Fruit fly (Drosophila melanogaster) whole organism, embryonic: Measurements from ENCODE around the gene trr.

ENCODE experiments used
- Aef1 ChIP-seq: fragments of 200-800 bp; sonication (Bioruptor generic); IDR thresholded peaks from 3 replicates; pipeline ENCODE4 v1.3.6; 2022; ENCODE audit warnings: missing biosample characterization, missing genetic modification characterization
- Atf6 ChIP-seq: fragments of 200-800 bp; sonication (Bioruptor generic); IDR thresholded peaks from 2 replicates; pipeline ENCODE4 v1.3.6; 2022; ENCODE audit warnings: missing biosample characterization, missing genetic modification characterization
- B-H1 ChIP-seq: fragments of 200-800 bp; sonication (Bioruptor generic); IDR thresholded peaks from 3 replicates; pipeline ENCODE4 v1.3.6; 2022; ENCODE audit warnings: missing biosample characterization, missing genetic modification characterization
- CG10274 ChIP-seq: fragments of 200-800 bp; sonication (Bioruptor generic); optimal IDR thresholded peaks from 3 replicates; lab custom pipeline; 2017; ENCODE audit warnings: missing biosample characterization, mild to moderate bottlenecking, missing genetic modification characterization
- CG10543 ChIP-seq: fragments of 200-800 bp; sonication (Bioruptor generic); optimal IDR thresholded peaks from 3 replicates; lab custom pipeline; 2017; ENCODE audit warnings: missing biosample characterization, mild to moderate bottlenecking, missing genetic modification characterization, moderate library complexity
- CG12219 ChIP-seq: fragments of 200-800 bp; sonication (Bioruptor generic); optimal IDR thresholded peaks from 3 replicates; lab custom pipeline; 2018; ENCODE audit warnings: missing biosample characterization, mild to moderate bottlenecking, missing genetic modification characterization
- CG12299 ChIP-seq: fragments of 200-800 bp; sonication (Bioruptor generic); optimal IDR thresholded peaks from 2 replicates; lab custom pipeline; 2018; ENCODE audit warnings: missing biosample characterization, mild to moderate bottlenecking, missing genetic modification characterization
- CG15073 ChIP-seq: fragments of 200-800 bp; sonication (Bioruptor generic); optimal IDR thresholded peaks from 2 replicates; lab custom pipeline; 2016; ENCODE audit warnings: missing biosample characterization, missing genetic modification characterization
- CG1603 ChIP-seq: fragments of 200-800 bp; sonication (Bioruptor generic); optimal IDR thresholded peaks from 2 replicates; lab custom pipeline; 2019; ENCODE audit warnings: missing biosample characterization, mild to moderate bottlenecking, missing genetic modification characterization, moderate library complexity
- CG2129 ChIP-seq: fragments of 200-800 bp; sonication (Bioruptor generic); IDR thresholded peaks from 2 replicates; pipeline ENCODE4 v1.3.6; 2022; ENCODE audit warnings: missing biosample characterization, missing genetic modification characterization; ENCODE audit not compliant: partially characterized antibody
- CG31441 ChIP-seq: fragments of 200-800 bp; sonication (Bioruptor generic); IDR thresholded peaks from 2 replicates; pipeline ENCODE4 v1.3.6; 2022; ENCODE audit warnings: missing biosample characterization, missing genetic modification characterization
- CG32767 ChIP-seq: fragments of 200-800 bp; sonication (Bioruptor generic); IDR thresholded peaks from 2 replicates; pipeline ENCODE4 v1.3.6; 2022; ENCODE audit warnings: missing biosample characterization, missing genetic modification characterization
- CG33557 ChIP-seq: fragments of 200-800 bp; sonication (Bioruptor generic); optimal IDR thresholded peaks from 2 replicates; lab custom pipeline; 2019; ENCODE audit warnings: missing biosample characterization, mild to moderate bottlenecking, missing genetic modification characterization, moderate library complexity
- CG34224 ChIP-seq: fragments of 200-800 bp; sonication (Bioruptor generic); IDR thresholded peaks from 3 replicates; pipeline ENCODE4 v1.3.6; 2022; ENCODE audit warnings: missing biosample characterization, missing genetic modification characterization; ENCODE audit not compliant: partially characterized antibody
- CG3726 ChIP-seq: fragments of 200-800 bp; sonication (Bioruptor generic); IDR thresholded peaks from 3 replicates; pipeline ENCODE4, ENCODE4 v1.3.6; 2022; ENCODE audit warnings: missing biosample characterization, missing genetic modification characterization
- CG6765 ChIP-seq: fragments of 200-800 bp; sonication (Bioruptor generic); optimal IDR thresholded peaks from 3 replicates; lab custom pipeline; 2017; ENCODE audit warnings: missing biosample characterization, mild to moderate bottlenecking, missing genetic modification characterization
- CG6854 ChIP-seq: fragments of 200-800 bp; sonication (Bioruptor generic); optimal IDR thresholded peaks from 3 replicates; lab custom pipeline; 2017; ENCODE audit warnings: missing biosample characterization, mild to moderate bottlenecking, missing genetic modification characterization
- CG8281 ChIP-seq: fragments of 200-800 bp; sonication (Bioruptor generic); optimal IDR thresholded peaks from 2 replicates; lab custom pipeline; 2018; ENCODE audit warnings: missing biosample characterization, mild to moderate bottlenecking, missing genetic modification characterization, moderate library complexity
- Doc3 ChIP-seq: fragments of 200-800 bp; sonication (Bioruptor generic); IDR thresholded peaks from 3 replicates; pipeline ENCODE4 v1.3.6; 2022; ENCODE audit warnings: missing biosample characterization, missing genetic modification characterization; ENCODE audit not compliant: partially characterized antibody
- HLH4C ChIP-seq: fragments of 200-800 bp; sonication (Bioruptor generic); IDR thresholded peaks from 3 replicates; pipeline ENCODE4 v1.3.6; 2022; ENCODE audit warnings: missing biosample characterization, missing genetic modification characterization; ENCODE audit not compliant: partially characterized antibody
- Hr51 ChIP-seq, 2 experiments: fragments of 200-800 bp; sonication (Bioruptor generic); optimal IDR thresholded peaks; 2 replicates in 1 of 2; 3 replicates in 1 of 2; lab custom pipeline; 2016 to 2018; ENCODE audit warnings: missing biosample characterization in 2 of 2, missing genetic modification characterization in 2 of 2, mild to moderate bottlenecking in 1 of 2, moderate library complexity in 1 of 2
- Optix ChIP-seq: fragments of 200-800 bp; sonication (Bioruptor generic); IDR thresholded peaks from 3 replicates; pipeline ENCODE4 v1.3.6; 2022; ENCODE audit warnings: missing biosample characterization, missing genetic modification characterization
- Poxn ChIP-seq: fragments of 200-800 bp; sonication (Bioruptor generic); IDR thresholded peaks from 2 replicates; pipeline ENCODE4 v1.3.6; 2022; ENCODE audit warnings: missing biosample characterization, missing genetic modification characterization
- Usf ChIP-seq: fragments of 200-800 bp; sonication (Bioruptor generic); optimal IDR thresholded peaks from 2 replicates; lab custom pipeline; 2017; ENCODE audit warnings: missing genotype, missing biosample characterization, missing genetic modification characterization
- cas ChIP-seq: fragments of 200-800 bp; sonication (Bioruptor generic); IDR thresholded peaks from 2 replicates; pipeline ENCODE4 v1.3.6; 2022; ENCODE audit warnings: missing biosample characterization, missing genetic modification characterization
- cato ChIP-seq: fragments of 200-800 bp; sonication (Bioruptor generic); optimal IDR thresholded peaks from 2 replicates; lab custom pipeline; 2016; ENCODE audit warnings: missing biosample characterization, missing genetic modification characterization, borderline replicate concordance
- chif ChIP-seq, 2 experiments: fragments of 200-800 bp; sonication (Bioruptor generic); optimal IDR thresholded peaks; 3 replicates each; lab custom pipeline; 2016; ENCODE audit warnings: missing biosample characterization in 2 of 2, missing genetic modification characterization in 2 of 2
- ci ChIP-seq: fragments of 200-800 bp; sonication (Bioruptor generic); IDR thresholded peaks from 3 replicates; pipeline ENCODE4 v1.3.6; 2022; ENCODE audit warnings: missing biosample characterization, missing genetic modification characterization
- corto ChIP-seq: fragments of 200-800 bp; sonication (Bioruptor generic); optimal IDR thresholded peaks from 2 replicates; lab custom pipeline; 2016; ENCODE audit warnings: missing biosample characterization, mild to moderate bottlenecking, missing genetic modification characterization, moderate library complexity
- cwo ChIP-seq: fragments of 200-800 bp; sonication (Bioruptor generic); optimal IDR thresholded peaks from 3 replicates; lab custom pipeline; 2017; ENCODE audit warnings: missing biosample characterization, missing genetic modification characterization, mild to moderate bottlenecking, moderate library complexity, missing genetic modification reagents
- da ChIP-seq: fragments of 200-800 bp; sonication (Bioruptor generic); optimal IDR thresholded peaks from 2 replicates; lab custom pipeline; 2016; ENCODE audit warnings: missing biosample characterization, missing genetic modification characterization
- esg ChIP-seq: fragments of 200-800 bp; sonication (Bioruptor generic); conservative IDR thresholded peaks from 2 replicates; pipeline ENCODE4 v1.3.6; 2022; ENCODE audit warnings: missing biosample characterization, missing genetic modification characterization
- ewg ChIP-seq: fragments of 200-800 bp; sonication (Bioruptor generic); optimal IDR thresholded peaks from 3 replicates; lab custom pipeline; 2017; ENCODE audit warnings: mild to moderate bottlenecking, missing biosample characterization, missing genetic modification reagents, missing genetic modification characterization
- fd64A ChIP-seq: fragments of 200-800 bp; sonication (Bioruptor generic); optimal IDR thresholded peaks from 3 replicates; lab custom pipeline; 2018; ENCODE audit warnings: missing biosample characterization, mild to moderate bottlenecking, missing genetic modification characterization
- fd96Cb ChIP-seq: fragments of 200-800 bp; sonication (Bioruptor generic); optimal IDR thresholded peaks from 2 replicates; lab custom pipeline; 2018; ENCODE audit warnings: missing biosample characterization, mild to moderate bottlenecking, missing genetic modification characterization, moderate library complexity
- ftz-f1 ChIP-seq: fragments of 200-800 bp; sonication (Bioruptor generic); optimal IDR thresholded peaks from 2 replicates; lab custom pipeline; 2016; ENCODE audit warnings: missing biosample characterization, missing genetic modification characterization
- gcm2 ChIP-seq: fragments of 200-800 bp; sonication (Bioruptor generic); optimal IDR thresholded peaks from 2 replicates; lab custom pipeline; 2016; ENCODE audit warnings: missing biosample characterization, missing genetic modification characterization
- gfzf ChIP-seq: fragments of 200-800 bp; sonication (Bioruptor generic); optimal IDR thresholded peaks from 2 replicates; lab custom pipeline; 2016; ENCODE audit warnings: missing biosample characterization, mild to moderate bottlenecking, missing genetic modification characterization, moderate library complexity
- gro ChIP-seq: fragments of 200-800 bp; sonication (Bioruptor generic); optimal IDR thresholded peaks from 2 replicates; lab custom pipeline; 2016; ENCODE audit warnings: missing biosample characterization, missing genetic modification characterization
- insv ChIP-seq, 2 experiments: fragments of 200-800 bp; sonication (Bioruptor generic); optimal IDR thresholded peaks; 3 replicates each; lab custom pipeline; 2016 to 2018; ENCODE audit warnings: missing biosample characterization in 2 of 2, missing genetic modification characterization in 2 of 2
- kni ChIP-seq: fragments of 200-800 bp; sonication (Bioruptor generic); optimal IDR thresholded peaks from 3 replicates; lab custom pipeline; 2017; ENCODE audit warnings: mild to moderate bottlenecking, missing biosample characterization, missing genetic modification reagents, missing genetic modification characterization
- lmd ChIP-seq: fragments of 200-800 bp; sonication (Bioruptor generic); IDR thresholded peaks from 2 replicates; pipeline ENCODE4 v1.3.6; 2022; ENCODE audit warnings: missing biosample characterization, missing genetic modification characterization
- org-1 ChIP-seq: fragments of 200-800 bp; sonication (Bioruptor generic); optimal IDR thresholded peaks from 2 replicates; lab custom pipeline; 2017; ENCODE audit warnings: missing biosample characterization, missing genetic modification characterization
- prd ChIP-seq, 3 experiments: fragments of >200 bp in 2 of 3; fragments of 200-800 bp in 1 of 3; sonication (Bioruptor generic) in 1 of 3; optimal IDR thresholded peaks in 2 of 3; IDR thresholded peaks in 1 of 3; 2 replicates in 2 of 3; 3 replicates in 1 of 3; pipeline versions ENCODE4 v1.3.6 to Lab custom; 2017 to 2022; ENCODE audit warnings: missing biosample characterization in 1 of 3, missing genetic modification characterization in 1 of 3
- pros ChIP-seq: fragments of 200-800 bp; sonication (Bioruptor generic); optimal IDR thresholded peaks from 3 replicates; lab custom pipeline; 2019; ENCODE audit warnings: missing biosample characterization, mild to moderate bottlenecking, missing genetic modification characterization, moderate library complexity
- sens ChIP-seq: fragments of 200-800 bp; sonication (Bioruptor generic); peaks from one replicate; lab custom pipeline; 2016; ENCODE audit warnings: missing biosample characterization, missing genetic modification characterization
- sens-2 ChIP-seq: fragments of 200-800 bp; sonication (Bioruptor generic); IDR thresholded peaks from 2 replicates; pipeline ENCODE4 v1.3.6; 2022; ENCODE audit warnings: missing biosample characterization, missing genetic modification characterization
- sim ChIP-seq: fragments of 200-800 bp; sonication (Bioruptor generic); IDR thresholded peaks from 2 replicates; pipeline ENCODE4 v1.3.6; 2022; ENCODE audit warnings: missing biosample characterization, missing genetic modification characterization
- slbo ChIP-seq: fragments of 200-800 bp; sonication (Bioruptor generic); IDR thresholded peaks from 2 replicates; pipeline ENCODE4 v1.3.6; 2022; ENCODE audit warnings: missing biosample characterization, missing genetic modification characterization
- sr ChIP-seq: fragments of 200-800 bp; sonication (Bioruptor generic); IDR thresholded peaks from 3 replicates; pipeline ENCODE4 v1.3.6; 2022; ENCODE audit warnings: missing biosample characterization, missing genetic modification characterization

The trr gene

DNA sequence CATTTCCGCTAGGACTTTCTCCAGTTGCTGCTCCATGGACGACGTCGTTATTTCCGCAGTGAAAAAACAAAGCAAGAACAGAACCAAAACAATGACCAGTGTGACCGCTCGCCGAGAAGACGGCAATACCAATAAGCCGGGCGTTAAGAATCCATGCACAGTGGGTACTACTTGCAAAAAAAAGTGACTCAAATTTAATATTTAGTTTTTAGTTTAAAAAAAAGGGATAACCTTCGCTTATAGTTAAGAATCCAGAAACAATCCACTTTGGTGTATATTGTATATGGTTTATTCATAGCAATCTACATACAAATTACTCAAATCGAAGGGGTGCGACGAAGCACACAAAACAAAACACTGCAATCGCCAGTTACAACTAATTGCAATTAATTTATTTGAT lies 30.9 kb downstream of the trr start, which contains the start of gene Lamtor5 (continued):
- TF ChIP-seq ftz-f1 (GFP tag; lab: Kevin White, UChicago) (no peak), sim (GFP tag; lab: Robert Waterston, UW) (no peak), Doc3 (GFP tag; lab: Robert Waterston, UW) (no peak), pros (GFP tag; lab: Kevin White, UChicago) (no peak), corto (GFP tag; lab: Kevin White, UChicago) (no peak), insv (GFP tag; optimal IDR thresholded peaks at IDR 0.05; lab: Kevin White, UChicago) (peak in 1 of 2 experiments; percentile 8), CG8281 (tag; lab: Kevin White, UChicago) (no peak), ewg (GFP tag; lab: Kevin White, UChicago) (no peak), Poxn (GFP tag; lab: Robert Waterston, UW) (no peak), gcm2 (no peak), sens-2 (GFP tag; lab: Robert Waterston, UW) (no peak), CG33557 (GFP tag; lab: Kevin White, UChicago) (no peak), CG31441 (peak; percentile 54), gro (GFP tag; lab: Kevin White, UChicago) (peak; percentile 23), CG12219 (GFP tag; lab: Kevin White, UChicago) (no peak), cas (GFP tag; lab: Robert Waterston, UW) (peak; percentile 7; the same call in 1 of the 2 replicates), HLH4C (peak; percentile 28; the same call in 1 of the 3 replicates), fd64A (GFP tag; lab: Kevin White, UChicago) (no peak), CG6765 (GFP tag; lab: Kevin White, UChicago) (no peak), Usf (GFP tag; lab: Kevin White, UChicago) (no peak), CG34224 (GFP tag; lab: Robert Waterston, UW) (peak; percentile 52; the same call in 2 of the 3 replicates), CG32767 (GFP tag; lab: Robert Waterston, UW) (no peak), CG6854 (peak; percentile 32), chif (GFP tag; optimal IDR thresholded peaks at IDR 0.05; lab: Kevin White, UChicago) (peak in 1 of 2 experiments; percentile 37), CG3726 (GFP tag; lab: Robert Waterston, UW) (no peak), B-H1 (GFP tag; lab: Robert Waterston, UW) (peak; percentile 21; the same call in 1 of the 3 replicates), Hr51 (GFP tag; optimal IDR thresholded peaks at IDR 0.05; lab: Kevin White, UChicago) (peak in 1 of 2 experiments; percentile 39), prd (optimal IDR thresholded peaks at IDR 0.05; lab: Kevin White, UChicago) (no peak), prd (GFP tag; IDR thresholded peaks at IDR 0.05; lab: Robert Waterston, UW) (0 out of 3 replicates have a peak, but pooled peaks have one; percentile 40), CG15073 (GFP tag; lab: Kevin White, UChicago) (no peak), CG2129 (no peak), lmd (peak; percentile 50; the same call in 1 of the 2 replicates), sens (GFP tag; lab: Kevin White, UChicago) (peak; percentile 93), kni (GFP tag; lab: Kevin White, UChicago) (no peak), CG12299 (tag; lab: Kevin White, UChicago) (no peak), slbo (GFP tag; lab: Robert Waterston, UW) (peak; percentile 73), CG10543 (peak; percentile 22), CG1603 (peak; percentile 27), fd96Cb (tag; lab: Kevin White, UChicago) (peak; percentile 8), esg (GFP tag; lab: Robert Waterston, UW) (peak; percentile 35; the same call in 1 of the 2 replicates), Atf6 (GFP tag; lab: Robert Waterston, UW) (no peak), CG10274 (GFP tag; lab: Kevin White, UChicago) (no peak), Aef1 (GFP tag; lab: Robert Waterston, UW) (peak; percentile 27; the same call in 1 of the 3 replicates), gfzf (GFP tag; lab: Kevin White, UChicago) (peak; percentile 73), sr (GFP tag; lab: Robert Waterston, UW) (no peak), cwo (peak; percentile 27), org-1 (no peak), ci (peak; percentile 69), da (GFP tag; lab: Kevin White, UChicago) (no peak), cato (GFP tag; lab: Kevin White, UChicago) (no peak), Optix (GFP tag; lab: Robert Waterston, UW) (no peak)
